Worm (Caenorhabditis elegans) whole organism, L2 larva: Measurements from ENCODE around the gene tyr-1.

ENCODE experiments used
- C34F6.9 ChIP-seq: fragments of 150-350 bp; optimal IDR thresholded peaks from 2 replicates; lab custom pipeline; 2014; ENCODE audit warnings: missing biosample characterization, missing genetic modification characterization
- R02D3.7 ChIP-seq: fragments of 150-350 bp; optimal IDR thresholded peaks from 2 replicates; lab custom pipeline; 2014; ENCODE audit warnings: missing biosample characterization, missing genetic modification characterization
- Y55F3AM.14 ChIP-seq: fragments of 200-800 bp; sonication (Bioruptor generic); optimal IDR thresholded peaks from 2 replicates; lab custom pipeline; 2018; ENCODE audit warnings: mild to moderate bottlenecking, missing genetic modification characterization, missing compliant biosample characterization
- alr-1 ChIP-seq: fragments of 150-350 bp; optimal IDR thresholded peaks from 2 replicates; lab custom pipeline; 2014; ENCODE audit warnings: missing biosample characterization, missing genetic modification characterization
- aly-2 ChIP-seq: fragments of 150-350 bp; optimal IDR thresholded peaks from 2 replicates; lab custom pipeline; 2014; ENCODE audit warnings: missing biosample characterization, missing genetic modification characterization
- ceh-16 ChIP-seq: fragments of 150-350 bp; optimal IDR thresholded peaks from 2 replicates; lab custom pipeline; 2014; ENCODE audit warnings: missing biosample characterization, missing genetic modification characterization
- crh-2 ChIP-seq: sonication (generic microtip); optimal IDR thresholded peaks from 2 replicates; lab custom pipeline; 2017; ENCODE audit warnings: missing biosample characterization, missing genetic modification characterization
- egl-27 ChIP-seq: sonication (generic microtip); optimal IDR thresholded peaks from 3 replicates; lab custom pipeline; 2017; ENCODE audit warnings: missing biosample characterization, missing genetic modification reagents, missing genetic modification characterization
- elt-1 ChIP-seq: fragments of 150-350 bp; optimal IDR thresholded peaks from 2 replicates; lab custom pipeline; 2014; ENCODE audit warnings: missing biosample characterization, missing genetic modification characterization
- elt-3 ChIP-seq: sonication (generic microtip); optimal IDR thresholded peaks from 2 replicates; lab custom pipeline; 2017; ENCODE audit warnings: missing biosample characterization, missing genetic modification characterization
- gmeb-1 ChIP-seq: fragments of 150-350 bp; optimal IDR thresholded peaks from 2 replicates; lab custom pipeline; 2014; ENCODE audit warnings: missing biosample characterization, missing genetic modification characterization
- lin-11 ChIP-seq: fragments of 150-350 bp; sonication (generic microtip); optimal IDR thresholded peaks from 2 replicates; lab custom pipeline; 2014; ENCODE audit warnings: missing biosample characterization, missing genetic modification characterization, inconsistent platforms, mixed read lengths
- lin-13 ChIP-seq: fragments of 150-350 bp; optimal IDR thresholded peaks from 2 replicates; lab custom pipeline; 2014; ENCODE audit warnings: missing biosample characterization, missing genetic modification reagents, missing genetic modification characterization
- lin-39 ChIP-seq: fragments of 150-350 bp; optimal IDR thresholded peaks from 2 replicates; lab custom pipeline; 2014; ENCODE audit warnings: missing biosample characterization, missing genetic modification reagents, missing genetic modification characterization
- lsy-2 ChIP-seq, 2 experiments: fragments of 150-350 bp in 1 of 2; sonication (generic microtip) in 1 of 2; optimal IDR thresholded peaks; 2 replicates each; lab custom pipeline; 2014 to 2017; ENCODE audit warnings: missing biosample characterization in 2 of 2, missing genetic modification characterization in 2 of 2
- mab-5 ChIP-seq: fragments of 150-350 bp; optimal IDR thresholded peaks from 2 replicates; lab custom pipeline; 2014; ENCODE audit warnings: missing biosample characterization, missing genetic modification characterization
- mbf-1 ChIP-seq: sonication (generic microtip); optimal IDR thresholded peaks from 2 replicates; lab custom pipeline; 2017; ENCODE audit warnings: missing biosample characterization, missing genetic modification characterization
- mdl-1 ChIP-seq, 2 experiments: fragments of 150-350 bp in 1 of 2; sonication (generic microtip) in 1 of 2; optimal IDR thresholded peaks; 2 replicates each; lab custom pipeline; 2017; ENCODE audit warnings: missing biosample characterization in 2 of 2, missing genetic modification characterization in 2 of 2
- nhr-10 ChIP-seq: sonication (generic microtip); optimal IDR thresholded peaks from 2 replicates; lab custom pipeline; 2017; ENCODE audit warnings: missing biosample characterization, missing genetic modification characterization
- nhr-11 ChIP-seq: fragments of 150-350 bp; optimal IDR thresholded peaks from 2 replicates; lab custom pipeline; 2014; ENCODE audit warnings: missing biosample characterization, missing genetic modification characterization
- nhr-12 ChIP-seq: fragments of 150-350 bp; optimal IDR thresholded peaks from 2 replicates; lab custom pipeline; 2014; ENCODE audit warnings: missing biosample characterization, missing genetic modification characterization
- nhr-129 ChIP-seq: fragments of 150-350 bp; optimal IDR thresholded peaks from 2 replicates; lab custom pipeline; 2014; ENCODE audit warnings: missing biosample characterization, missing genetic modification characterization
- nhr-21 ChIP-seq: fragments of 150-350 bp; optimal IDR thresholded peaks from 2 replicates; lab custom pipeline; 2014; ENCODE audit warnings: missing biosample characterization, missing genetic modification characterization
- nhr-23 ChIP-seq: fragments of 150-350 bp; optimal IDR thresholded peaks from 2 replicates; lab custom pipeline; 2014; ENCODE audit warnings: missing biosample characterization, missing genetic modification reagents, missing genetic modification characterization
- nhr-237 ChIP-seq: fragments of 150-350 bp; optimal IDR thresholded peaks from 2 replicates; lab custom pipeline; 2014; ENCODE audit warnings: missing biosample characterization, missing genetic modification characterization
- nhr-25 ChIP-seq: fragments of 150-350 bp; sonication (generic microtip); optimal IDR thresholded peaks from 3 replicates; lab custom pipeline; 2014; ENCODE audit warnings: missing biosample characterization, missing genetic modification characterization
- nhr-77 ChIP-seq: fragments of 150-350 bp; optimal IDR thresholded peaks from 2 replicates; lab custom pipeline; 2014; ENCODE audit warnings: missing biosample characterization, missing genetic modification characterization
- peb-1 ChIP-seq: fragments of 150-350 bp; optimal IDR thresholded peaks from 2 replicates; lab custom pipeline; 2014; ENCODE audit warnings: missing biosample characterization, missing genetic modification characterization
- sma-3 ChIP-seq: sonication (generic microtip); optimal IDR thresholded peaks from 2 replicates; lab custom pipeline; 2016; ENCODE audit warnings: missing genetic modification reagents, missing genetic modification characterization, missing compliant biosample characterization
- snpc-4 ChIP-seq: fragments of 150-350 bp; optimal IDR thresholded peaks from 2 replicates; lab custom pipeline; 2014; ENCODE audit warnings: missing biosample characterization, missing genetic modification characterization
- unc-39 ChIP-seq: fragments of 150-350 bp; optimal IDR thresholded peaks from 2 replicates; lab custom pipeline; 2014; ENCODE audit warnings: missing biosample characterization, missing genetic modification characterization
- unc-55 ChIP-seq: fragments of 150-350 bp; sonication (generic microtip); optimal IDR thresholded peaks from 3 replicates; lab custom pipeline; 2014; ENCODE audit warnings: missing biosample characterization, missing genetic modification reagents, missing genetic modification characterization
- zag-1 ChIP-seq: fragments of 150-350 bp; optimal IDR thresholded peaks from 2 replicates; lab custom pipeline; 2014; ENCODE audit warnings: missing biosample characterization, missing genetic modification characterization
- ztf-1 ChIP-seq: fragments of 200-800 bp; sonication (Bioruptor generic); conservative IDR thresholded peaks from 2 replicates; pipeline ENCODE4 v1.3.6; 2022; ENCODE audit warnings: missing genetic modification characterization, missing compliant biosample characterization
- ztf-11 ChIP-seq: sonication (generic microtip); optimal IDR thresholded peaks from 2 replicates; lab custom pipeline; 2017; ENCODE audit warnings: missing biosample characterization, missing genetic modification characterization
- ztf-4 ChIP-seq: fragments of 150-350 bp; optimal IDR thresholded peaks from 2 replicates; lab custom pipeline; 2014; ENCODE audit warnings: missing biosample characterization, missing genetic modification characterization

The tyr-1 gene

ce11 chrIII:7891573-7892306, 18.2 kb downstream of the tyr-1 start, which contains the start of the genes ZK688.5 and fahd-1 (continued):
- TF ChIP-seq ztf-1 (GFP tag; lab: Robert Waterston, UW), result no peak
- peak; percentile 52 to 80 for TF ChIP-seq mdl-1 (tag; optimal IDR thresholded peaks at IDR 0.05; lab: Kevin White, UChicago)
- no peak for TF ChIP-seq elt-1 (tag; lab: Kevin White, UChicago)
- peak; percentile 16 for TF ChIP-seq zag-1
- TF ChIP-seq alr-1 (tag; lab: Kevin White, UChicago), result no peak
- TF ChIP-seq lin-39 (tag; lab: Kevin White, UChicago), result no peak
- TF ChIP-seq sma-3 (GFP tag; lab: Kevin White, UChicago), result peak; percentile 70
- no peak for TF ChIP-seq nhr-12 (tag; lab: Kevin White, UChicago)
- peak; percentile 37 for TF ChIP-seq egl-27 (tag; lab: Kevin White, UChicago)
- TF ChIP-seq nhr-23 (tag; lab: Kevin White, UChicago), result no peak
- TF ChIP-seq unc-55 (GFP tag; lab: Kevin White, UChicago), result peak; percentile 78
- TF ChIP-seq Y55F3AM.14 (GFP tag; lab: Kevin White, UChicago), result no peak
- TF ChIP-seq ceh-16 (tag; lab: Kevin White, UChicago), result no peak
- TF ChIP-seq R02D3.7 (tag; lab: Kevin White, UChicago), result no peak
- TF ChIP-seq peb-1 (tag; lab: Kevin White, UChicago), result no peak
- TF ChIP-seq ztf-4, result peak; percentile 18
- peak; percentile 87 for TF ChIP-seq C34F6.9
- TF ChIP-seq nhr-21 (tag; lab: Kevin White, UChicago), result peak; percentile 77
- no peak for TF ChIP-seq mab-5 (tag; lab: Kevin White, UChicago)
- peak; percentile 65 for TF ChIP-seq gmeb-1 (tag; lab: Kevin White, UChicago)
- TF ChIP-seq snpc-4 (tag; lab: Kevin White, UChicago), result peak; percentile 47
- TF ChIP-seq nhr-237 (tag; lab: Kevin White, UChicago), result no peak
- no peak for TF ChIP-seq elt-3 (tag; lab: Kevin White, UChicago)
- TF ChIP-seq nhr-25 (tag; lab: Kevin White, UChicago), result peak; percentile 88

ce11 chrIII:7892333-7892732, 18.8 kb downstream of the tyr-1 start:
- TF ChIP-seq ztf-11 (tag; lab: Kevin White, UChicago) (no peak), nhr-12 (tag; lab: Kevin White, UChicago) (no peak), crh-2 (tag; lab: Kevin White, UChicago) (no peak), nhr-11 (tag; lab: Kevin White, UChicago) (no peak), nhr-23 (tag; lab: Kevin White, UChicago) (no peak), lin-13 (GFP tag; lab: Kevin White, UChicago) (no peak), lin-11 (tag; lab: Kevin White, UChicago) (no peak), nhr-10 (no peak), nhr-77 (no peak), nhr-129 (tag; lab: Kevin White, UChicago) (no peak), nhr-25 (tag; lab: Kevin White, UChicago) (no peak)
- TF ChIP-seq, all 48 proteins: peak for 0

ce11 chrIII:7893224-7893623, 19.6 kb downstream of the tyr-1 start:
- no peak for TF ChIP-seq lsy-2 (tag; optimal IDR thresholded peaks at IDR 0.05; lab: Kevin White, UChicago)
- no peak for TF ChIP-seq zag-1
- TF ChIP-seq nhr-77, result no peak
- no peak for TF ChIP-seq C34F6.9
- no peak for TF ChIP-seq nhr-23 (tag; lab: Kevin White, UChicago)
- no peak for TF ChIP-seq lin-11 (tag; lab: Kevin White, UChicago)
- TF ChIP-seq mbf-1 (tag; lab: Kevin White, UChicago), result no peak
- TF ChIP-seq elt-1 (tag; lab: Kevin White, UChicago), result no peak
- no peak for TF ChIP-seq ztf-1 (GFP tag; lab: Robert Waterston, UW)
- TF ChIP-seq mdl-1 (tag; optimal IDR thresholded peaks at IDR 0.05; lab: Kevin White, UChicago), result no peak
- TF ChIP-seq nhr-129 (tag; lab: Kevin White, UChicago), result no peak
- no peak for TF ChIP-seq aly-2 (tag; lab: Kevin White, UChicago)
- TF ChIP-seq ztf-11 (tag; lab: Kevin White, UChicago), result no peak

DNA sequence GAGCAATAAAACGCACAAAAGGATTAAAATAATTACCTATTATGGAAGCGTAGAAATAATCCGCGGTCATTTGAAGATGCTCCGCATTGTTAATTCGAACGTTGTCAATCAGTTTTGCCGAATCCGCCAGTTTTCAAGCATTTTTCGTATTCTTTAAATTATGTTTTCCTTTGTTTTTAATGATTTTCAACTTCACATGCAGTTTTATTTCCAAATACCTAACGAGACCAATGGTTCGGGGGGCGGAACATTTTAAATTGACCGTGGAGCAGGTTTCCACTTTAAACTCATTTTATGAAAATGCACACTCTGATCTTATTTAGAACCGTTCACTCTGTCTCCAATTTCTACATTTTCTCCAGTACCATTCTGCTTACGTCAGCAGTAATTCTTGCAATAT, 21.1 kb downstream of the tyr-1 start, which contains the start of gene ZK688.4:
ZK688.4 (plus strand) TSS at position 301 of the 400 bp plus-strand sequence.
- no peak for TF ChIP-seq unc-39 (tag; lab: Kevin White, UChicago)
